Worm (Caenorhabditis elegans) whole organism, mixed stage, embryonic: ENCODE results near the gene pfut-1.

ENCODE experiments used
- M03D4.4 ChIP-seq: sonication (generic microtip); optimal IDR thresholded peaks from 2 replicates; lab custom pipeline; 2017; ENCODE audit warnings: mild to moderate bottlenecking, missing genetic modification characterization, missing compliant biosample characterization
- bed-3 ChIP-seq: fragments of 200-800 bp; sonication (Bioruptor generic); optimal IDR thresholded peaks from 3 replicates; lab custom pipeline; 2018; ENCODE audit warnings: mild to moderate bottlenecking, missing genetic modification characterization, moderate library complexity, missing compliant biosample characterization
- blmp-1 ChIP-seq: fragments of 150-350 bp; optimal IDR thresholded peaks from 2 replicates; lab custom pipeline; 2014; ENCODE audit warnings: missing biosample characterization, missing genetic modification characterization
- ceh-39 ChIP-seq: fragments of 150-350 bp; optimal IDR thresholded peaks from 2 replicates; lab custom pipeline; 2014; ENCODE audit warnings: missing biosample characterization, missing genetic modification characterization
- ceh-43 ChIP-seq: fragments of 200-800 bp; sonication (Bioruptor generic); optimal IDR thresholded peaks from 2 replicates; lab custom pipeline; 2018; ENCODE audit warnings: mild to moderate bottlenecking, missing genetic modification characterization, moderate library complexity, missing compliant biosample characterization
- ceh-83 ChIP-seq: fragments of 200-800 bp; sonication (Bioruptor generic); optimal IDR thresholded peaks from 2 replicates; lab custom pipeline; 2018; ENCODE audit warnings: mild to moderate bottlenecking, missing genetic modification characterization, missing compliant biosample characterization
- ces-1 ChIP-seq: fragments of 150-350 bp; optimal IDR thresholded peaks from 2 replicates; lab custom pipeline; 2014; ENCODE audit warnings: missing biosample characterization, missing genetic modification reagents, missing genetic modification characterization
- cnd-1 ChIP-seq: fragments of 200-800 bp; sonication (Bioruptor generic); optimal IDR thresholded peaks from 2 replicates; lab custom pipeline; 2018; ENCODE audit warnings: mild to moderate bottlenecking, missing genetic modification characterization, missing compliant biosample characterization
- drap-1 ChIP-seq: fragments of 200-800 bp; sonication (Bioruptor generic); optimal IDR thresholded peaks from 3 replicates; lab custom pipeline; 2018; ENCODE audit warnings: mild to moderate bottlenecking, missing genetic modification characterization, missing compliant biosample characterization
- elt-1 ChIP-seq: sonication (generic microtip); optimal IDR thresholded peaks from 2 replicates; lab custom pipeline; 2017; ENCODE audit warnings: missing genetic modification characterization, mild to moderate bottlenecking, missing compliant biosample characterization, antibody characterized with exemption, moderate library complexity, borderline replicate concordance; ENCODE audit not compliant: insufficient read depth
- elt-3 ChIP-seq: fragments of 150-350 bp; optimal IDR thresholded peaks from 2 replicates; lab custom pipeline; 2014; ENCODE audit warnings: missing biosample characterization, missing genetic modification characterization
- ham-2 ChIP-seq: fragments of 200-800 bp; sonication (Bioruptor generic); optimal IDR thresholded peaks from 2 replicates; lab custom pipeline; 2018; ENCODE audit warnings: mild to moderate bottlenecking, missing genetic modification characterization, missing compliant biosample characterization
- hlh-1 ChIP-seq: fragments of 150-350 bp; optimal IDR thresholded peaks from 2 replicates; lab custom pipeline; 2014; ENCODE audit warnings: missing biosample characterization, missing genetic modification reagents, missing genetic modification characterization
- lin-13 ChIP-seq: fragments of 150-350 bp; optimal IDR thresholded peaks from 2 replicates; lab custom pipeline; 2014; ENCODE audit warnings: missing biosample characterization, missing genetic modification characterization
- lin-32 ChIP-seq: fragments of 200-800 bp; sonication (Bioruptor generic); optimal IDR thresholded peaks from 2 replicates; lab custom pipeline; 2018; ENCODE audit warnings: mild to moderate bottlenecking, missing genetic modification characterization, missing compliant biosample characterization
- lsy-2 ChIP-seq: fragments of 150-350 bp; optimal IDR thresholded peaks from 2 replicates; lab custom pipeline; 2014; ENCODE audit warnings: missing biosample characterization, missing genetic modification characterization
- mep-1 ChIP-seq: fragments of 150-350 bp; optimal IDR thresholded peaks from 2 replicates; lab custom pipeline; 2017; ENCODE audit warnings: missing biosample characterization, missing genetic modification reagents, missing genetic modification characterization, inconsistent platforms
- mls-2 ChIP-seq: sonication (generic microtip); optimal IDR thresholded peaks from 2 replicates; lab custom pipeline; 2016; ENCODE audit warnings: mild to moderate bottlenecking, missing genetic modification characterization, moderate library complexity, missing compliant biosample characterization
- nhr-12 ChIP-seq: fragments of 150-350 bp; optimal IDR thresholded peaks from 2 replicates; lab custom pipeline; 2014; ENCODE audit warnings: missing biosample characterization, missing genetic modification characterization
- nhr-2 ChIP-seq: fragments of 150-350 bp; optimal IDR thresholded peaks from 2 replicates; lab custom pipeline; 2014; ENCODE audit warnings: missing biosample characterization, missing genetic modification characterization
- nhr-237 ChIP-seq: fragments of 150-350 bp; optimal IDR thresholded peaks from 2 replicates; lab custom pipeline; 2014; ENCODE audit warnings: missing biosample characterization, missing genetic modification characterization
- nhr-28 ChIP-seq: fragments of 150-350 bp; optimal IDR thresholded peaks from 2 replicates; lab custom pipeline; 2014; ENCODE audit warnings: missing biosample characterization, missing genetic modification characterization
- nhr-76 ChIP-seq: sonication (generic microtip); optimal IDR thresholded peaks from 2 replicates; lab custom pipeline; 2017; ENCODE audit warnings: missing biosample characterization, missing genetic modification characterization
- pha-4 ChIP-seq: fragments of 150-350 bp; optimal IDR thresholded peaks from 2 replicates; lab custom pipeline; 2018; ENCODE audit warnings: missing biosample characterization, missing genetic modification reagents, missing genetic modification characterization
- sem-2 ChIP-seq: fragments of 200-800 bp; sonication (Bioruptor generic); optimal IDR thresholded peaks from 2 replicates; lab custom pipeline; 2018; ENCODE audit warnings: mild to moderate bottlenecking, missing genetic modification characterization, missing compliant biosample characterization
- snpc-4 ChIP-seq: fragments of 150-350 bp; optimal IDR thresholded peaks from 2 replicates; lab custom pipeline; 2014; ENCODE audit warnings: missing biosample characterization, missing genetic modification characterization
- sptf-1 ChIP-seq: sonication (generic microtip); optimal IDR thresholded peaks from 2 replicates; lab custom pipeline; 2017; ENCODE audit warnings: mild to moderate bottlenecking, missing genetic modification characterization, moderate library complexity, missing compliant biosample characterization
- tbx-8 ChIP-seq: fragments of 200-800 bp; sonication (Bioruptor generic); optimal IDR thresholded peaks from 2 replicates; lab custom pipeline; 2018; ENCODE audit warnings: mild to moderate bottlenecking, missing genetic modification characterization, moderate library complexity, missing compliant biosample characterization
- unc-120 ChIP-seq: sonication (generic microtip); optimal IDR thresholded peaks from 2 replicates; lab custom pipeline; 2017; ENCODE audit warnings: missing genetic modification characterization, missing compliant biosample characterization; ENCODE audit not compliant: poor library complexity, severe bottlenecking
- unc-39 ChIP-seq: fragments of 150-350 bp; optimal IDR thresholded peaks from 2 replicates; lab custom pipeline; 2014; ENCODE audit warnings: missing biosample characterization, missing genetic modification characterization
- unc-62 ChIP-seq: fragments of 150-350 bp; optimal IDR thresholded peaks from 2 replicates; lab custom pipeline; 2014; ENCODE audit warnings: missing biosample characterization, missing genetic modification reagents, missing genetic modification characterization
- zip-8 ChIP-seq: fragments of 150-350 bp; optimal IDR thresholded peaks from 2 replicates; lab custom pipeline; 2014; ENCODE audit warnings: missing biosample characterization, missing genetic modification characterization
- ztf-11 ChIP-seq: fragments of 150-350 bp; optimal IDR thresholded peaks from 2 replicates; lab custom pipeline; 2014; ENCODE audit warnings: missing biosample characterization, missing genetic modification characterization

pfut-1 gene

ce11 chrX:3126233-3126632, 39.4 kb upstream of the pfut-1 start:
- TF ChIP-seq elt-3 (tag; lab: Kevin White, UChicago) (no peak), ces-1 (peak; percentile 94)

DNA sequence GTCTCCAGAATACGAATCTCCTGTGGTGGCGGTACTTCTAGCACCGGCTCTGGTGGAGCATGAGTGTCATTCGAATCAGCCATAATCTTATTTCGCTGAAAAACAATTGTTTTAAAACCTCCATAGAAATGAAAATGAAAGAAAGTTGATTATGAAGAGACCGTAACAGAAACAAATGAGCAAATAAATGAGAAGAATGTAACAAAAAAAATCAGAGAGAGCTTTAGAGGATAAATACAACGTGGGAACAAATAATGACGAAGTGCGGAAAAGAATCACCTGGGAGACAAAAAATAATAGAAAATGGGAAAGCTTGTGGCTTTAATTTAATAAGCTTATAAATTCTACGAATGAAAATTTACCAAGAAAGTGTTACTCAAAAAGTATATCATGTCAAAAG, 38.6 kb upstream of the pfut-1 start, which contains the start of gene spc-1:
Gene spc-1, minus strand, starts transcription at position 101 of the 400 bp plus-strand sequence.
- TF ChIP-seq lin-13 (tag; lab: Kevin White, UChicago) (no peak), drap-1 (GFP tag; lab: Kevin White, UChicago) (no peak), pha-4 (tag; lab: Kevin White, UChicago) (no peak), bed-3 (no peak), blmp-1 (tag; lab: Kevin White, UChicago) (no peak), lsy-2 (tag; lab: Kevin White, UChicago) (no peak), ceh-43 (no peak), nhr-28 (tag; lab: Kevin White, UChicago) (no peak), snpc-4 (no peak), cnd-1 (tag; lab: Kevin White, UChicago) (no peak), tbx-8 (GFP tag; lab: Kevin White, UChicago) (no peak), unc-120 (tag; lab: Kevin White, UChicago) (no peak), elt-3 (tag; lab: Kevin White, UChicago) (no peak), ceh-83 (GFP tag; lab: Kevin White, UChicago) (no peak), unc-62 (GFP tag; lab: Kevin White, UChicago) (no peak), lin-32 (GFP tag; lab: Kevin White, UChicago) (no peak), M03D4.4 (tag; lab: Kevin White, UChicago) (no peak), elt-1 (tag; lab: Kevin White, UChicago) (no peak), nhr-2 (no peak)
- TF ChIP-seq, all 35 proteins: peak for 0

ce11 chrX:3127626-3128142, 37.9 kb upstream of the pfut-1 start:
- TF ChIP-seq elt-1 (tag; lab: Kevin White, UChicago) (no peak), nhr-28 (tag; lab: Kevin White, UChicago) (no peak), nhr-237 (tag; lab: Kevin White, UChicago) (peak; percentile 93), lsy-2 (tag; lab: Kevin White, UChicago) (peak; percentile 58), ces-1 (peak; percentile 93), ceh-83 (GFP tag; lab: Kevin White, UChicago) (peak; percentile 44), snpc-4 (no peak), sptf-1 (tag; lab: Kevin White, UChicago) (peak; percentile 88), lin-13 (tag; lab: Kevin White, UChicago) (peak; percentile 91), nhr-2 (no peak), ceh-39 (tag; lab: Kevin White, UChicago) (peak; percentile 50), unc-62 (GFP tag; lab: Kevin White, UChicago) (peak; percentile 91), ham-2 (peak; percentile 74), mls-2 (tag; lab: Kevin White, UChicago) (peak; percentile 95), elt-3 (tag; lab: Kevin White, UChicago) (peak; percentile 61), mep-1 (peak; percentile 96), cnd-1 (tag; lab: Kevin White, UChicago) (peak; percentile 83), sem-2 (peak; percentile 35), M03D4.4 (tag; lab: Kevin White, UChicago) (peak; percentile 78), zip-8 (tag; lab: Kevin White, UChicago) (no peak), ztf-11 (tag; lab: Kevin White, UChicago) (peak; percentile 75), unc-39 (tag; lab: Kevin White, UChicago) (peak; percentile 4), lin-32 (GFP tag; lab: Kevin White, UChicago) (peak; percentile 48), unc-120 (tag; lab: Kevin White, UChicago) (peak; percentile 55), drap-1 (GFP tag; lab: Kevin White, UChicago) (peak; percentile 93), nhr-76 (tag; lab: Kevin White, UChicago) (no peak), hlh-1 (tag; lab: Kevin White, UChicago) (peak; percentile 77), pha-4 (tag; lab: Kevin White, UChicago) (peak; percentile 94), blmp-1 (tag; lab: Kevin White, UChicago) (peak; percentile 86), bed-3 (no peak), nhr-12 (tag; lab: Kevin White, UChicago) (no peak), tbx-8 (GFP tag; lab: Kevin White, UChicago) (peak; percentile 23)
